Worm (Caenorhabditis elegans) whole organism, mixed stage, embryonic: Measurements from ENCODE around the gene C49H3.6.

Source experiments
- bed-3 ChIP-seq: fragments of 200-800 bp; sonication (Bioruptor generic); optimal IDR thresholded peaks from 3 replicates; lab custom pipeline; 2018; ENCODE audit warnings: mild to moderate bottlenecking, missing genetic modification characterization, moderate library complexity, missing compliant biosample characterization
- ceh-39 ChIP-seq: fragments of 150-350 bp; optimal IDR thresholded peaks from 2 replicates; lab custom pipeline; 2014; ENCODE audit warnings: missing biosample characterization, missing genetic modification characterization
- ceh-43 ChIP-seq: fragments of 200-800 bp; sonication (Bioruptor generic); optimal IDR thresholded peaks from 2 replicates; lab custom pipeline; 2018; ENCODE audit warnings: mild to moderate bottlenecking, missing genetic modification characterization, moderate library complexity, missing compliant biosample characterization
- ceh-83 ChIP-seq: fragments of 200-800 bp; sonication (Bioruptor generic); optimal IDR thresholded peaks from 2 replicates; lab custom pipeline; 2018; ENCODE audit warnings: mild to moderate bottlenecking, missing genetic modification characterization, missing compliant biosample characterization
- ces-1 ChIP-seq: fragments of 150-350 bp; optimal IDR thresholded peaks from 2 replicates; lab custom pipeline; 2014; ENCODE audit warnings: missing biosample characterization, missing genetic modification reagents, missing genetic modification characterization
- cnd-1 ChIP-seq: fragments of 200-800 bp; sonication (Bioruptor generic); optimal IDR thresholded peaks from 2 replicates; lab custom pipeline; 2018; ENCODE audit warnings: mild to moderate bottlenecking, missing genetic modification characterization, missing compliant biosample characterization
- drap-1 ChIP-seq: fragments of 200-800 bp; sonication (Bioruptor generic); optimal IDR thresholded peaks from 3 replicates; lab custom pipeline; 2018; ENCODE audit warnings: mild to moderate bottlenecking, missing genetic modification characterization, missing compliant biosample characterization
- elt-1 ChIP-seq: sonication (generic microtip); optimal IDR thresholded peaks from 2 replicates; lab custom pipeline; 2017; ENCODE audit warnings: missing genetic modification characterization, mild to moderate bottlenecking, missing compliant biosample characterization, antibody characterized with exemption, moderate library complexity, borderline replicate concordance; ENCODE audit not compliant: insufficient read depth
- elt-3 ChIP-seq: fragments of 150-350 bp; optimal IDR thresholded peaks from 2 replicates; lab custom pipeline; 2014; ENCODE audit warnings: missing biosample characterization, missing genetic modification characterization
- flh-1 ChIP-seq: fragments of 200-800 bp; sonication (Bioruptor generic); optimal IDR thresholded peaks from 2 replicates; lab custom pipeline; 2018; ENCODE audit warnings: mild to moderate bottlenecking, missing genetic modification characterization, moderate library complexity, missing compliant biosample characterization
- ham-2 ChIP-seq: fragments of 200-800 bp; sonication (Bioruptor generic); optimal IDR thresholded peaks from 2 replicates; lab custom pipeline; 2018; ENCODE audit warnings: mild to moderate bottlenecking, missing genetic modification characterization, missing compliant biosample characterization
- hlh-1 ChIP-seq: fragments of 150-350 bp; optimal IDR thresholded peaks from 2 replicates; lab custom pipeline; 2014; ENCODE audit warnings: missing biosample characterization, missing genetic modification reagents, missing genetic modification characterization
- lin-32 ChIP-seq: fragments of 200-800 bp; sonication (Bioruptor generic); optimal IDR thresholded peaks from 2 replicates; lab custom pipeline; 2018; ENCODE audit warnings: mild to moderate bottlenecking, missing genetic modification characterization, missing compliant biosample characterization
- lsy-2 ChIP-seq: fragments of 150-350 bp; optimal IDR thresholded peaks from 2 replicates; lab custom pipeline; 2014; ENCODE audit warnings: missing biosample characterization, missing genetic modification characterization
- mab-5 ChIP-seq: fragments of 150-350 bp; optimal IDR thresholded peaks from 2 replicates; lab custom pipeline; 2014; ENCODE audit warnings: missing biosample characterization, missing genetic modification characterization
- mep-1 ChIP-seq: fragments of 150-350 bp; optimal IDR thresholded peaks from 2 replicates; lab custom pipeline; 2017; ENCODE audit warnings: missing biosample characterization, missing genetic modification reagents, missing genetic modification characterization, inconsistent platforms
- nhr-12 ChIP-seq: fragments of 150-350 bp; optimal IDR thresholded peaks from 2 replicates; lab custom pipeline; 2014; ENCODE audit warnings: missing biosample characterization, missing genetic modification characterization
- nhr-237 ChIP-seq: fragments of 150-350 bp; optimal IDR thresholded peaks from 2 replicates; lab custom pipeline; 2014; ENCODE audit warnings: missing biosample characterization, missing genetic modification characterization
- nhr-28 ChIP-seq: fragments of 150-350 bp; optimal IDR thresholded peaks from 2 replicates; lab custom pipeline; 2014; ENCODE audit warnings: missing biosample characterization, missing genetic modification characterization
- nhr-76 ChIP-seq: sonication (generic microtip); optimal IDR thresholded peaks from 2 replicates; lab custom pipeline; 2017; ENCODE audit warnings: missing biosample characterization, missing genetic modification characterization
- pha-4 ChIP-seq: fragments of 150-350 bp; optimal IDR thresholded peaks from 2 replicates; lab custom pipeline; 2018; ENCODE audit warnings: missing biosample characterization, missing genetic modification reagents, missing genetic modification characterization
- sem-2 ChIP-seq: fragments of 200-800 bp; sonication (Bioruptor generic); optimal IDR thresholded peaks from 2 replicates; lab custom pipeline; 2018; ENCODE audit warnings: mild to moderate bottlenecking, missing genetic modification characterization, missing compliant biosample characterization
- snpc-4 ChIP-seq: fragments of 150-350 bp; optimal IDR thresholded peaks from 2 replicates; lab custom pipeline; 2014; ENCODE audit warnings: missing biosample characterization, missing genetic modification characterization
- sptf-1 ChIP-seq: sonication (generic microtip); optimal IDR thresholded peaks from 2 replicates; lab custom pipeline; 2017; ENCODE audit warnings: mild to moderate bottlenecking, missing genetic modification characterization, moderate library complexity, missing compliant biosample characterization
- tbx-8 ChIP-seq: fragments of 200-800 bp; sonication (Bioruptor generic); optimal IDR thresholded peaks from 2 replicates; lab custom pipeline; 2018; ENCODE audit warnings: mild to moderate bottlenecking, missing genetic modification characterization, moderate library complexity, missing compliant biosample characterization
- unc-120 ChIP-seq: sonication (generic microtip); optimal IDR thresholded peaks from 2 replicates; lab custom pipeline; 2017; ENCODE audit warnings: missing genetic modification characterization, missing compliant biosample characterization; ENCODE audit not compliant: poor library complexity, severe bottlenecking
- unc-62 ChIP-seq: fragments of 150-350 bp; optimal IDR thresholded peaks from 2 replicates; lab custom pipeline; 2014; ENCODE audit warnings: missing biosample characterization, missing genetic modification reagents, missing genetic modification characterization
- zip-8 ChIP-seq: fragments of 150-350 bp; optimal IDR thresholded peaks from 2 replicates; lab custom pipeline; 2014; ENCODE audit warnings: missing biosample characterization, missing genetic modification characterization
- ztf-11 ChIP-seq: fragments of 150-350 bp; optimal IDR thresholded peaks from 2 replicates; lab custom pipeline; 2014; ENCODE audit warnings: missing biosample characterization, missing genetic modification characterization

Gene C49H3.6

ce11 chrIV:7897953-7898352 lies 5.6 kb upstream of the C49H3.6 start:
- TF ChIP-seq mab-5 (tag; lab: Kevin White, UChicago) (no peak), zip-8 (tag; lab: Kevin White, UChicago) (peak; percentile 96), lsy-2 (tag; lab: Kevin White, UChicago) (no peak), sptf-1 (tag; lab: Kevin White, UChicago) (no peak)

ce11 chrIV:7898489-7898888 lies 5.0 kb upstream of the C49H3.6 start:
- TF ChIP-seq unc-62 (GFP tag; lab: Kevin White, UChicago) (no peak), nhr-12 (no peak)

- no peak for TF ChIP-seq ham-2 (GFP tag; lab: Kevin White, UChicago)
- peak; percentile 71 for TF ChIP-seq mep-1
- TF ChIP-seq unc-120 (tag; lab: Kevin White, UChicago): peak; percentile 25
- peak; percentile 96 for TF ChIP-seq lsy-2 (tag; lab: Kevin White, UChicago)
- peak; percentile 55 for TF ChIP-seq nhr-237 (tag; lab: Kevin White, UChicago)
- no peak for TF ChIP-seq bed-3 (GFP tag; lab: Kevin White, UChicago)
- peak; percentile 37 for TF ChIP-seq pha-4
- peak; percentile 49 for TF ChIP-seq ces-1 (GFP tag; lab: Kevin White, UChicago)
These were observed 1.2 kb upstream of the C49H3.6 start, which contains the start of gene arp-11 for ce11 chrIV:7902221-7902904. TSS of gene arp-11 (minus strand) at chrIV:7902271.

DNA sequence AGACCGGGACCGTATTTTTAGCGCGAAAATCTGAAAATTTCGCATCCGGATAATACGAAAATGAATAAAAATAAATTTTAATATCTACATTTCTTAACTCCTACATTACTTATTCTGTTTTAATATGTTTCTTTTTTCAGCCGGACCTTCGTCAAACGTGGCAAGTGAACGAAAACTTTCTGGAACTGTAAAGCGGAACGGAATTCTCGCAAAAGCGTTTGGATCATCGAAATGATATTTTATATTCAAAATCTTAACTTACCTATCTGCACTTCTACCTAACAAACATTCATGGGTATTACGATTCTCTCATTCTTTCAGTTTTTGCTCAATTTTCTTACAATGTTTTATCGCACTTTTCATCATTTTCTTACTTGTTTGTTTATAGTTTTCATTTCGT lies 3.1 kb downstream of the C49H3.6 start:
- TF ChIP-seq sem-2 (GFP tag; lab: Kevin White, UChicago) (no peak), cnd-1 (no peak), elt-1 (tag; lab: Kevin White, UChicago) (no peak), tbx-8 (GFP tag; lab: Kevin White, UChicago) (no peak)
- TF ChIP-seq, all 35 proteins: peak for 0

DNA sequence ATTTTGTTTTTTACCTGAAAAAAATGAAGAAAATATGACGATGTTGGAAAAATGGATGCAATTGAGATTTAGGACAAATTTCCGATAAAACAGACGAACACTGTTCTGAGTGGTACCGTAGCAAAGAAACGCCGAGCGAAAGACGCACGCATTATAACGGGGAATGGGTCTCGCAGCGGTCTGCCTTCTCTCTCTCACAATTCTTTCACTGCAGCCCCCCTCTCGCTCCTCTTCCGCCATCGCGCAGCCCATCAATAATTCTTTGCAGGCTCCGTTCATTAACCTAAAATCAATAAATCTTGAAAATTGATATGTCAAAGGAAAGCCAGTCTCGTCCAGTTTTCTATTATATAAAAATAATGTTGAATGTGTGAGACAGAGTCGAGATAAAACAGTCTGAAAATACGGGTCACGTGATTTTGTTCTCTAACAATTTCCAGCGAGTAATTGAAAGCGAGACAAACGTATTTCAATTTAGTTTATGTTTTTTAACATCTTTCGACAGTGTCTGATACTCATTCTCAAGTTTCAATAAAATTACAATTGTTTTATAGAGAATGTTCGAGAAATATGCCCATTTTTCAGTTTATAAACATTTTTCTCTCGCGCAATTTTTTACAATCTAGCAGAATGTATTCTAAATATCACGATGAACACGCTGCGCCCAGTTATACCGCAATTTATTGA lies 6.1 kb downstream of the C49H3.6 start:
- TF ChIP-seq nhr-12: no peak
- no peak for TF ChIP-seq ceh-39 (tag; lab: Kevin White, UChicago)
- no peak for TF ChIP-seq elt-3
- TF ChIP-seq flh-1 (GFP tag; lab: Kevin White, UChicago): no peak
- TF ChIP-seq ceh-43: no peak
- TF ChIP-seq mab-5 (tag; lab: Kevin White, UChicago): no peak
- no peak for TF ChIP-seq ztf-11 (tag; lab: Kevin White, UChicago)
- no peak for TF ChIP-seq unc-62 (GFP tag; lab: Kevin White, UChicago)
- no peak for TF ChIP-seq bed-3 (GFP tag; lab: Kevin White, UChicago)
- TF ChIP-seq elt-1 (tag; lab: Kevin White, UChicago): no peak
- TF ChIP-seq drap-1 (GFP tag; lab: Kevin White, UChicago): no peak
- no peak for TF ChIP-seq nhr-76 (tag; lab: Kevin White, UChicago)
- TF ChIP-seq hlh-1 (tag; lab: Kevin White, UChicago): peak; percentile 19
- no peak for TF ChIP-seq lin-32 (GFP tag; lab: Kevin White, UChicago)
- peak; percentile 8 for TF ChIP-seq ces-1 (GFP tag; lab: Kevin White, UChicago)
- peak; percentile 65 for TF ChIP-seq lsy-2 (tag; lab: Kevin White, UChicago)
- TF ChIP-seq snpc-4: no peak
- no peak for TF ChIP-seq cnd-1
- TF ChIP-seq zip-8 (tag; lab: Kevin White, UChicago): no peak
- TF ChIP-seq nhr-237 (tag; lab: Kevin White, UChicago): no peak
- no peak for TF ChIP-seq sptf-1 (tag; lab: Kevin White, UChicago)
- TF ChIP-seq mep-1: peak; percentile 65

- TF ChIP-seq hlh-1 (tag; lab: Kevin White, UChicago) (peak; percentile 30), nhr-28 (tag; lab: Kevin White, UChicago) (no peak), mep-1 (no peak), ztf-11 (tag; lab: Kevin White, UChicago) (no peak), ceh-83 (GFP tag; lab: Kevin White, UChicago) (peak; percentile 33), elt-1 (tag; lab: Kevin White, UChicago) (peak; percentile 83), ces-1 (GFP tag; lab: Kevin White, UChicago) (peak; percentile 6)
- TF ChIP-seq, all 35 proteins: peak for 4
These were observed 6.7 kb downstream of the C49H3.6 start, which contains the start of the genes npp-27 and ntl-4 for ce11 chrIV:7910197-7910735. TSS of gene npp-27 (minus strand) at chrIV:7910247. TSS of gene ntl-4 (plus strand) at chrIV:7910575.
